Worm (Caenorhabditis elegans) whole organism, early embryonic: ENCODE results near the gene cyn-3.

Experiments used
- B0310.2 ChIP-seq: sonication (generic microtip); optimal IDR thresholded peaks from 2 replicates; lab custom pipeline; 2016; ENCODE audit warnings: mild to moderate bottlenecking, missing genetic modification characterization, missing compliant biosample characterization
- F13C5.2 ChIP-seq: sonication (generic microtip); optimal IDR thresholded peaks from 2 replicates; lab custom pipeline; 2017; ENCODE audit warnings: mild to moderate bottlenecking, missing genetic modification characterization, inconsistent platforms, missing compliant biosample characterization
- aly-1 ChIP-seq: sonication (generic microtip); optimal IDR thresholded peaks from 2 replicates; lab custom pipeline; 2016; ENCODE audit warnings: missing genetic modification characterization, missing compliant biosample characterization
- ama-1 ChIP-seq: fragments of 150-350 bp; optimal IDR thresholded peaks from 2 replicates; lab custom pipeline; 2014
- ceh-13 ChIP-seq: fragments of 200-800 bp; sonication (Bioruptor generic); optimal IDR thresholded peaks from 2 replicates; lab custom pipeline; 2018; ENCODE audit warnings: mild to moderate bottlenecking, missing genetic modification characterization, missing compliant biosample characterization
- ceh-36 ChIP-seq: sonication (generic microtip); optimal IDR thresholded peaks from 2 replicates; lab custom pipeline; 2016; ENCODE audit warnings: missing genetic modification characterization, inconsistent platforms, missing compliant biosample characterization
- ets-7 ChIP-seq: sonication (generic microtip); optimal IDR thresholded peaks from 2 replicates; lab custom pipeline; 2016; ENCODE audit warnings: missing genotype, missing genetic modification characterization, missing compliant biosample characterization
- flt-1 ChIP-seq: fragments of 200-800 bp; sonication (Bioruptor generic); IDR thresholded peaks from 2 replicates; pipeline ENCODE4 v1.3.6; 2022; ENCODE audit warnings: missing genetic modification characterization, missing compliant biosample characterization
- hmbx-1 ChIP-seq: sonication (generic microtip); optimal IDR thresholded peaks from 2 replicates; lab custom pipeline; 2016; ENCODE audit warnings: mild to moderate bottlenecking, missing genetic modification characterization, missing compliant biosample characterization
- hmg-4 ChIP-seq: fragments of 200-800 bp; sonication (Bioruptor generic); optimal IDR thresholded peaks from 2 replicates; lab custom pipeline; 2018; ENCODE audit warnings: mild to moderate bottlenecking, missing genetic modification characterization, missing compliant biosample characterization
- hnd-1 ChIP-seq: sonication (generic microtip); optimal IDR thresholded peaks from 2 replicates; lab custom pipeline; 2016; ENCODE audit warnings: missing genetic modification characterization, missing compliant biosample characterization
- pes-1 ChIP-seq: fragments of 200-800 bp; sonication (Bioruptor generic); IDR thresholded peaks from 2 replicates; pipeline ENCODE4 v1.3.6; 2022; ENCODE audit warnings: missing genetic modification reagents, missing genetic modification characterization, missing compliant biosample characterization
- scrt-1 ChIP-seq: fragments of 200-800 bp; sonication (Bioruptor generic); IDR thresholded peaks from 2 replicates; pipeline ENCODE4 v1.3.6; 2022; ENCODE audit warnings: missing genetic modification characterization, missing compliant biosample characterization
- sea-1 ChIP-seq: fragments of 200-800 bp; sonication (Bioruptor generic); conservative IDR thresholded peaks from 2 replicates; pipeline ENCODE4 v1.3.6; 2022; ENCODE audit warnings: missing genetic modification characterization, missing compliant biosample characterization
- tbx-11 ChIP-seq: fragments of 200-800 bp; sonication (Bioruptor generic); IDR thresholded peaks from 2 replicates; pipeline ENCODE4 v1.3.6; 2022; ENCODE audit warnings: missing genetic modification characterization, missing compliant biosample characterization
- tbx-37 ChIP-seq: fragments of 200-800 bp; sonication (Bioruptor generic); conservative IDR thresholded peaks from 2 replicates; pipeline ENCODE4 v1.3.6; 2022; ENCODE audit warnings: missing genetic modification reagents, missing genetic modification characterization, missing compliant biosample characterization
- tra-4 ChIP-seq: sonication (generic microtip); optimal IDR thresholded peaks from 2 replicates; lab custom pipeline; 2017; ENCODE audit warnings: missing genetic modification characterization, missing compliant biosample characterization

cyn-3 gene

ce11 chrV:15226206-15226605 is 36.5 kb downstream of the cyn-3 start:
- TF ChIP-seq tbx-37 (GFP tag; lab: Robert Waterston, UW) (no peak), ama-1 (lab: Kevin White, UChicago) (no peak), flt-1 (GFP tag; lab: Robert Waterston, UW) (no peak), aly-1 (tag; lab: Kevin White, UChicago) (no peak), F13C5.2 (tag; lab: Kevin White, UChicago) (no peak), tra-4 (tag; lab: Kevin White, UChicago) (no peak), ceh-13 (GFP tag; lab: Kevin White, UChicago) (no peak), scrt-1 (GFP tag; lab: Robert Waterston, UW) (no peak), ceh-36 (tag; lab: Kevin White, UChicago) (no peak), sea-1 (no peak), pes-1 (GFP tag; lab: Robert Waterston, UW) (no peak)

ce11 chrV:15230243-15230642 is 40.5 kb downstream of the cyn-3 start, which contains the start of gene srw-15:
Gene srw-15 (plus strand): TSS chrV:15230543.
- no peak for TF ChIP-seq ama-1 (lab: Kevin White, UChicago)
- no peak for TF ChIP-seq tbx-37 (GFP tag; lab: Robert Waterston, UW)
- no peak for TF ChIP-seq aly-1 (tag; lab: Kevin White, UChicago)
- TF ChIP-seq pes-1 (GFP tag; lab: Robert Waterston, UW) = no peak
- no peak for TF ChIP-seq ceh-36 (tag; lab: Kevin White, UChicago)
- TF ChIP-seq scrt-1 (GFP tag; lab: Robert Waterston, UW) = no peak
- TF ChIP-seq sea-1 = no peak

ce11 chrV:15232200-15232599 is 42.5 kb downstream of the cyn-3 start, which contains the start of gene srw-13:
Gene srw-13 (plus strand): TSS chrV:15232500.
- TF ChIP-seq ama-1 (lab: Kevin White, UChicago) = no peak
- TF ChIP-seq ets-7 (tag; lab: Kevin White, UChicago) = no peak
- no peak for TF ChIP-seq tbx-37 (GFP tag; lab: Robert Waterston, UW)
- TF ChIP-seq hnd-1 (tag; lab: Kevin White, UChicago) = no peak
- no peak for TF ChIP-seq flt-1 (GFP tag; lab: Robert Waterston, UW)
- no peak for TF ChIP-seq scrt-1 (GFP tag; lab: Robert Waterston, UW)
- no peak for TF ChIP-seq aly-1 (tag; lab: Kevin White, UChicago)
- TF ChIP-seq pes-1 (GFP tag; lab: Robert Waterston, UW) = no peak
- no peak for TF ChIP-seq hmg-4 (GFP tag; lab: Kevin White, UChicago)
- TF ChIP-seq sea-1 = no peak
- no peak for TF ChIP-seq ceh-13 (GFP tag; lab: Kevin White, UChicago)
- TF ChIP-seq tra-4 (tag; lab: Kevin White, UChicago) = no peak
- no peak for TF ChIP-seq ceh-36 (tag; lab: Kevin White, UChicago)
- no peak for TF ChIP-seq tbx-11 (GFP tag; lab: Robert Waterston, UW)
- no peak for TF ChIP-seq hmbx-1 (tag; lab: Kevin White, UChicago)
- TF ChIP-seq B0310.2 (tag; lab: Kevin White, UChicago) = no peak
- no peak for TF ChIP-seq F13C5.2 (tag; lab: Kevin White, UChicago)

ce11 chrV:15235661-15236060 is 45.9 kb downstream of the cyn-3 start, which contains the start of gene nhr-164:
Gene nhr-164 (minus strand): TSS chrV:15235761.
- TF ChIP-seq aly-1 (tag; lab: Kevin White, UChicago) (no peak), hmbx-1 (tag; lab: Kevin White, UChicago) (no peak), flt-1 (GFP tag; lab: Robert Waterston, UW) (no peak), ets-7 (tag; lab: Kevin White, UChicago) (no peak), sea-1 (no peak), tbx-11 (GFP tag; lab: Robert Waterston, UW) (no peak), pes-1 (GFP tag; lab: Robert Waterston, UW) (no peak), ceh-36 (tag; lab: Kevin White, UChicago) (no peak), hmg-4 (GFP tag; lab: Kevin White, UChicago) (no peak), ama-1 (lab: Kevin White, UChicago) (no peak), scrt-1 (GFP tag; lab: Robert Waterston, UW) (no peak), tra-4 (tag; lab: Kevin White, UChicago) (no peak), F13C5.2 (tag; lab: Kevin White, UChicago) (no peak), ceh-13 (GFP tag; lab: Kevin White, UChicago) (no peak), hnd-1 (tag; lab: Kevin White, UChicago) (no peak), B0310.2 (tag; lab: Kevin White, UChicago) (no peak), tbx-37 (GFP tag; lab: Robert Waterston, UW) (no peak)

- TF ChIP-seq ceh-13 (GFP tag; lab: Kevin White, UChicago) = no peak
- TF ChIP-seq tbx-37 (GFP tag; lab: Robert Waterston, UW) = no peak
- no peak for TF ChIP-seq tbx-11 (GFP tag; lab: Robert Waterston, UW)
- no peak for TF ChIP-seq hmbx-1 (tag; lab: Kevin White, UChicago)
- TF ChIP-seq ama-1 (lab: Kevin White, UChicago) = no peak
- no peak for TF ChIP-seq scrt-1 (GFP tag; lab: Robert Waterston, UW)
- TF ChIP-seq sea-1 = no peak
- no peak for TF ChIP-seq B0310.2 (tag; lab: Kevin White, UChicago)
- TF ChIP-seq hnd-1 (tag; lab: Kevin White, UChicago) = no peak
- no peak for TF ChIP-seq pes-1 (GFP tag; lab: Robert Waterston, UW)
- no peak for TF ChIP-seq aly-1 (tag; lab: Kevin White, UChicago)
- no peak for TF ChIP-seq ets-7 (tag; lab: Kevin White, UChicago)
- TF ChIP-seq ceh-36 (tag; lab: Kevin White, UChicago) = no peak
- no peak for TF ChIP-seq F13C5.2 (tag; lab: Kevin White, UChicago)
- no peak for TF ChIP-seq flt-1 (GFP tag; lab: Robert Waterston, UW)
- no peak for TF ChIP-seq hmg-4 (GFP tag; lab: Kevin White, UChicago)
- no peak for TF ChIP-seq tra-4 (tag; lab: Kevin White, UChicago)
Measured at ce11 chrV:15238552-15238951, 48.8 kb downstream of the cyn-3 start, which contains the start of gene srw-12. Gene srw-12 (minus strand): TSS chrV:15238652.

ce11 chrV:15240215-15240614 is 50.5 kb downstream of the cyn-3 start, which contains the start of gene srw-11:
Gene srw-11 (minus strand): TSS chrV:15240315.
- TF ChIP-seq hmg-4 (GFP tag; lab: Kevin White, UChicago) = no peak
- no peak for TF ChIP-seq tbx-11 (GFP tag; lab: Robert Waterston, UW)
- TF ChIP-seq aly-1 (tag; lab: Kevin White, UChicago) = no peak
- TF ChIP-seq ceh-36 (tag; lab: Kevin White, UChicago) = no peak
- no peak for TF ChIP-seq ceh-13 (GFP tag; lab: Kevin White, UChicago)
- TF ChIP-seq sea-1 = no peak
- TF ChIP-seq B0310.2 (tag; lab: Kevin White, UChicago) = no peak
- TF ChIP-seq pes-1 (GFP tag; lab: Robert Waterston, UW) = no peak
- TF ChIP-seq ets-7 (tag; lab: Kevin White, UChicago) = no peak
- TF ChIP-seq hmbx-1 (tag; lab: Kevin White, UChicago) = no peak
- TF ChIP-seq tbx-37 (GFP tag; lab: Robert Waterston, UW) = no peak
- TF ChIP-seq flt-1 (GFP tag; lab: Robert Waterston, UW) = no peak
- TF ChIP-seq tra-4 (tag; lab: Kevin White, UChicago) = no peak
- TF ChIP-seq F13C5.2 (tag; lab: Kevin White, UChicago) = no peak
- no peak for TF ChIP-seq scrt-1 (GFP tag; lab: Robert Waterston, UW)
- TF ChIP-seq hnd-1 (tag; lab: Kevin White, UChicago) = no peak
- TF ChIP-seq ama-1 (lab: Kevin White, UChicago) = no peak
